Worm (Caenorhabditis elegans) whole organism, L4/young adult: ENCODE measurements around the gene tsp-8.

ENCODE experiments used
- W03F9.2 ChIP-seq: fragments of 150-350 bp; optimal IDR thresholded peaks from 2 replicates; lab custom pipeline; 2014; ENCODE audit warnings: missing biosample characterization, missing genetic modification characterization
- dao-5 ChIP-seq: sonication (generic microtip); optimal IDR thresholded peaks from 2 replicates; lab custom pipeline; 2016; ENCODE audit warnings: missing genotype, missing genetic modification characterization, moderate library complexity, missing compliant biosample characterization
- him-1 ChIP-seq: sonication (generic microtip); optimal IDR thresholded peaks from 2 replicates; lab custom pipeline; 2016; ENCODE audit warnings: missing genotype, missing genetic modification reagents, missing genetic modification characterization, missing compliant biosample characterization

DNA sequence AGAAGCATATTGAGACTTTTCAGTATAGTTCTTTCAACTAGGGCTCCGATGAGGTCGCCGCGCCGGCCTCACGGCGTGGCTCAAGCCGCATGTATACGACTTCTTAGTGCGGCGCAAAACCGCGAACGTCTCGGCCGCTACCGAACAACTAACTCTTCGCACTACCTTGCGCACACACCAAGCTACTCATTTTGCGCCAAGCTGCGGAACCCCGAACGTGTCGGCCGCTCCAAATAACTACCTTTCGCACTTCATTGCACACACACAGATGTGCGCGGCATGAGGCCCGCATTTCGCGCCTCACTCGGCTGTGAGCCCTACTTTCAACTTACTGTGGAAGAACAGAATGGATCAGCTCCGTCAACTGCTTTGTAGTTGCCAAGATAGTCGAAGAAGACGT, 38.5 kb upstream of the tsp-8 start:
- TF ChIP-seq W03F9.2 (tag; lab: Kevin White, UChicago) (no peak), dao-5 (no peak), him-1 (tag; lab: Kevin White, UChicago) (no peak)
